Worm (Caenorhabditis elegans) whole organism, L3 larva: ENCODE results near the gene E04F6.15.

ENCODE experiments used
- R02D3.7 ChIP-seq: fragments of 150-350 bp; optimal IDR thresholded peaks from 2 replicates; lab custom pipeline; 2014; ENCODE audit warnings: missing biosample characterization, missing genetic modification characterization
- ZK546.5 ChIP-seq: sonication (generic microtip); optimal IDR thresholded peaks from 2 replicates; lab custom pipeline; 2017; ENCODE audit warnings: missing biosample characterization, missing genetic modification characterization
- ama-1 ChIP-seq: fragments of 150-350 bp; optimal IDR thresholded peaks from 2 replicates; lab custom pipeline; 2018
- ceh-82 ChIP-seq: fragments of 150-350 bp; optimal IDR thresholded peaks from 2 replicates; lab custom pipeline; 2014; ENCODE audit warnings: missing biosample characterization, missing genetic modification characterization
- ceh-9 ChIP-seq: sonication (generic microtip); optimal IDR thresholded peaks from 2 replicates; lab custom pipeline; 2018; ENCODE audit warnings: missing biosample characterization, missing genetic modification characterization
- daf-12 ChIP-seq: fragments of 150-350 bp; optimal IDR thresholded peaks from 2 replicates; lab custom pipeline; 2014; ENCODE audit warnings: missing biosample characterization, missing genetic modification reagents, missing genetic modification characterization
- egl-27 ChIP-seq: sonication (generic microtip); optimal IDR thresholded peaks from 4 replicates; lab custom pipeline; 2017; ENCODE audit warnings: missing biosample characterization, missing genetic modification reagents, missing genetic modification characterization
- egl-5 ChIP-seq: fragments of 150-350 bp; optimal IDR thresholded peaks from 2 replicates; lab custom pipeline; 2017; ENCODE audit warnings: missing biosample characterization, missing genetic modification reagents, missing genetic modification characterization, inconsistent platforms
- elt-2 ChIP-seq: sonication (generic microtip); optimal IDR thresholded peaks from 2 replicates; lab custom pipeline; 2016; ENCODE audit warnings: missing genetic modification reagents, mild to moderate bottlenecking, missing genetic modification characterization, missing compliant biosample characterization
- elt-3 ChIP-seq, 3 experiments: fragments of 150-350 bp in 1 of 3; sonication (generic microtip) in 2 of 3; optimal IDR thresholded peaks; 2 replicates in 2 of 3; 4 replicates in 1 of 3; lab custom pipeline; 2014 to 2017; ENCODE audit warnings: missing biosample characterization in 3 of 3, missing genetic modification characterization in 3 of 3
- eor-1 ChIP-seq, 2 experiments: fragments of 150-350 bp; optimal IDR thresholded peaks; 2 replicates each; lab custom pipeline; 2014 to 2018; ENCODE audit warnings: missing biosample characterization in 2 of 2, missing genetic modification characterization in 2 of 2
- fkh-2 ChIP-seq: fragments of 150-350 bp; optimal IDR thresholded peaks from 2 replicates; lab custom pipeline; 2014; ENCODE audit warnings: missing biosample characterization, missing genetic modification reagents, missing genetic modification characterization
- fos-1 ChIP-seq: fragments of 150-350 bp; optimal IDR thresholded peaks from 2 replicates; lab custom pipeline; 2014; ENCODE audit warnings: missing biosample characterization, missing genetic modification characterization
- hmg-11 ChIP-seq: sonication (generic microtip); optimal IDR thresholded peaks from 2 replicates; lab custom pipeline; 2016; ENCODE audit warnings: missing genetic modification characterization, missing compliant biosample characterization
- jun-1 ChIP-seq: fragments of 150-350 bp; optimal IDR thresholded peaks from 2 replicates; lab custom pipeline; 2014; ENCODE audit warnings: missing biosample characterization, missing genetic modification reagents, missing genetic modification characterization
- lin-15B ChIP-seq: fragments of 150-350 bp; optimal IDR thresholded peaks from 2 replicates; lab custom pipeline; 2014; ENCODE audit warnings: missing biosample characterization, missing genetic modification characterization
- lin-39 ChIP-seq: fragments of 150-350 bp; optimal IDR thresholded peaks from 2 replicates; lab custom pipeline; 2018; ENCODE audit warnings: missing biosample characterization, missing genetic modification reagents, missing genetic modification characterization
- lsy-12 ChIP-seq: sonication (generic microtip); optimal IDR thresholded peaks from 2 replicates; lab custom pipeline; 2016; ENCODE audit warnings: mild to moderate bottlenecking, missing genetic modification characterization, missing compliant biosample characterization
- mdl-1 ChIP-seq: fragments of 150-350 bp; optimal IDR thresholded peaks from 2 replicates; lab custom pipeline; 2014; ENCODE audit warnings: missing biosample characterization, missing genetic modification characterization
- mml-1 ChIP-seq: fragments of 150-350 bp; sonication (generic microtip); optimal IDR thresholded peaks from 3 replicates; lab custom pipeline; 2014; ENCODE audit warnings: missing biosample characterization, missing genetic modification characterization
- nhr-11 ChIP-seq: fragments of 150-350 bp; optimal IDR thresholded peaks from 2 replicates; lab custom pipeline; 2014; ENCODE audit warnings: missing biosample characterization, missing genetic modification characterization
- nhr-12 ChIP-seq: fragments of 150-350 bp; optimal IDR thresholded peaks from 2 replicates; lab custom pipeline; 2014; ENCODE audit warnings: missing biosample characterization, missing genetic modification characterization
- nhr-23 ChIP-seq: fragments of 150-350 bp; optimal IDR thresholded peaks from 2 replicates; lab custom pipeline; 2014; ENCODE audit warnings: missing biosample characterization, missing genetic modification reagents, missing genetic modification characterization
- nhr-25 ChIP-seq: sonication (generic microtip); optimal IDR thresholded peaks from 2 replicates; lab custom pipeline; 2017; ENCODE audit warnings: missing biosample characterization, missing genetic modification characterization
- nhr-28 ChIP-seq: fragments of 150-350 bp; optimal IDR thresholded peaks from 2 replicates; lab custom pipeline; 2014; ENCODE audit warnings: missing biosample characterization, missing genetic modification characterization
- nhr-43 ChIP-seq: sonication (generic microtip); optimal IDR thresholded peaks from 2 replicates; lab custom pipeline; 2016; ENCODE audit warnings: mild to moderate bottlenecking, missing genetic modification characterization, missing compliant biosample characterization; ENCODE audit not compliant: poor library complexity, severe bottlenecking
- nhr-67 ChIP-seq: fragments of 150-350 bp; optimal IDR thresholded peaks from 2 replicates; lab custom pipeline; 2014; ENCODE audit warnings: missing biosample characterization, missing genetic modification characterization
- pha-4 ChIP-seq: fragments of 150-350 bp; optimal IDR thresholded peaks from 2 replicates; lab custom pipeline; 2014; ENCODE audit warnings: missing biosample characterization, missing genetic modification reagents, missing genetic modification characterization
- pqm-1 ChIP-seq: fragments of 150-350 bp; optimal IDR thresholded peaks from 2 replicates; lab custom pipeline; 2017; ENCODE audit warnings: missing biosample characterization, missing genetic modification characterization, inconsistent platforms
- sea-2 ChIP-seq: fragments of 150-350 bp; sonication (generic microtip); optimal IDR thresholded peaks from 4 replicates; lab custom pipeline; 2014; ENCODE audit warnings: missing biosample characterization, missing genetic modification reagents, missing genetic modification characterization
- skn-1 ChIP-seq: fragments of 150-350 bp; optimal IDR thresholded peaks from 2 replicates; lab custom pipeline; 2014; ENCODE audit warnings: missing biosample characterization, missing genetic modification characterization
- tbx-2 ChIP-seq: sonication (generic microtip); optimal IDR thresholded peaks from 2 replicates; lab custom pipeline; 2016; ENCODE audit warnings: mild to moderate bottlenecking, missing genetic modification characterization, missing compliant biosample characterization
- unc-39 ChIP-seq: sonication (generic microtip); optimal IDR thresholded peaks from 4 replicates; lab custom pipeline; 2017; ENCODE audit warnings: missing biosample characterization, missing genetic modification characterization
- unc-62 ChIP-seq: fragments of 150-350 bp; sonication (generic microtip); optimal IDR thresholded peaks from 4 replicates; lab custom pipeline; 2014; ENCODE audit warnings: missing biosample characterization, missing genetic modification reagents, missing genetic modification characterization
- ztf-4 ChIP-seq: fragments of 150-350 bp; optimal IDR thresholded peaks from 2 replicates; lab custom pipeline; 2014; ENCODE audit warnings: missing biosample characterization, missing genetic modification characterization

E04F6.15 gene

ce11 chrII:7210187-7210586 lies at the start of gene E04F6.15:
Gene E04F6.15, minus strand, starts transcription at chrII:7210287.
- TF ChIP-seq ztf-4 (no peak), ama-1 (lab: Kevin White, UChicago) (no peak), nhr-12 (tag; lab: Kevin White, UChicago) (no peak), nhr-11 (tag; lab: Kevin White, UChicago) (no peak), nhr-28 (tag; lab: Kevin White, UChicago) (no peak), sea-2 (GFP tag; lab: Kevin White, UChicago) (no peak), daf-12 (no peak), ZK546.5 (tag; lab: Kevin White, UChicago) (no peak), fos-1 (no peak), pha-4 (tag; lab: Kevin White, UChicago) (no peak), jun-1 (no peak), egl-5 (tag; lab: Kevin White, UChicago) (no peak)

- TF ChIP-seq mdl-1, result no peak
- no peak for TF ChIP-seq lin-15B (tag; lab: Kevin White, UChicago)
- TF ChIP-seq nhr-11 (tag; lab: Kevin White, UChicago), result no peak
- no peak for TF ChIP-seq skn-1 (tag; lab: Kevin White, UChicago)
- TF ChIP-seq lsy-12 (tag; lab: Kevin White, UChicago), result no peak
- TF ChIP-seq fkh-2 (tag; lab: Kevin White, UChicago), result no peak
- no peak for TF ChIP-seq sea-2 (GFP tag; lab: Kevin White, UChicago)
- no peak for TF ChIP-seq nhr-43 (tag; lab: Kevin White, UChicago)
- TF ChIP-seq jun-1, result peak; percentile 33
- peak; percentile 67 for TF ChIP-seq fos-1
- no peak for TF ChIP-seq lin-39
- no peak for TF ChIP-seq elt-3 (tag; optimal IDR thresholded peaks at IDR 0.05; lab: Kevin White, UChicago)
- peak; percentile 67 for TF ChIP-seq elt-2 (tag; lab: Kevin White, UChicago)
- TF ChIP-seq ZK546.5 (tag; lab: Kevin White, UChicago), result no peak
- TF ChIP-seq ama-1 (lab: Kevin White, UChicago), result no peak
- peak; percentile 92 for TF ChIP-seq pha-4 (tag; lab: Kevin White, UChicago)
- TF ChIP-seq pqm-1 (tag; lab: Kevin White, UChicago), result peak; percentile 62
- no peak for TF ChIP-seq eor-1 (tag; optimal IDR thresholded peaks at IDR 0.05; lab: Kevin White, UChicago)
- peak; percentile 32 for TF ChIP-seq nhr-25 (tag; lab: Kevin White, UChicago)
- TF ChIP-seq tbx-2 (tag; lab: Kevin White, UChicago), result no peak
- TF ChIP-seq mml-1 (tag; lab: Kevin White, UChicago), result no peak
- no peak for TF ChIP-seq ceh-82 (tag; lab: Kevin White, UChicago)
- TF ChIP-seq, all 47 proteins: peak for 6
These were observed 45.6 kb upstream of the E04F6.15 start, which contains the start of gene F32A5.8 for ce11 chrII:7255614-7256162. Gene F32A5.8, plus strand, starts transcription at chrII:7256112.

- TF ChIP-seq pha-4 (tag; lab: Kevin White, UChicago), result peak; percentile 29
- TF ChIP-seq elt-2 (tag; lab: Kevin White, UChicago), result no peak
- TF ChIP-seq R02D3.7 (tag; lab: Kevin White, UChicago), result no peak
- no peak for TF ChIP-seq nhr-11 (tag; lab: Kevin White, UChicago)
These were observed 43.0 kb upstream of the E04F6.15 start, which contains the start of gene lsm-4 for ce11 chrII:7253073-7253472. Gene lsm-4, minus strand, starts transcription at chrII:7253163.

ce11 chrII:7251978-7252377 lies 41.9 kb upstream of the E04F6.15 start, which contains the start of the genes prx-13 and ada-2:
Gene prx-13, minus strand, starts transcription at chrII:7252015.
Gene ada-2, plus strand, starts transcription at chrII:7252259.
- peak; percentile 38 for TF ChIP-seq nhr-25 (tag; lab: Kevin White, UChicago)
- TF ChIP-seq pqm-1 (tag; lab: Kevin White, UChicago), result peak; percentile 60
- TF ChIP-seq elt-2 (tag; lab: Kevin White, UChicago), result peak; percentile 69
- TF ChIP-seq ztf-4, result no peak
- TF ChIP-seq eor-1 (tag; optimal IDR thresholded peaks at IDR 0.05; lab: Kevin White, UChicago), result no peak

ce11 chrII:7245576-7245975 lies 35.5 kb upstream of the E04F6.15 start, which contains the start of gene skpo-3:
Gene skpo-3, plus strand, starts transcription at chrII:7245876.
- TF ChIP-seq ceh-82 (tag; lab: Kevin White, UChicago) (no peak), egl-27 (no peak), lin-15B (tag; lab: Kevin White, UChicago) (no peak), ZK546.5 (tag; lab: Kevin White, UChicago) (no peak), nhr-67 (no peak), skn-1 (tag; lab: Kevin White, UChicago) (no peak), jun-1 (no peak), hmg-11 (tag; lab: Kevin White, UChicago) (no peak), ceh-9 (tag; lab: Kevin White, UChicago) (no peak), unc-62 (GFP tag; lab: Kevin White, UChicago) (no peak), nhr-25 (tag; lab: Kevin White, UChicago) (no peak), nhr-28 (tag; lab: Kevin White, UChicago) (no peak), egl-5 (tag; lab: Kevin White, UChicago) (no peak), unc-39 (no peak), nhr-23 (no peak), tbx-2 (tag; lab: Kevin White, UChicago) (no peak)
